Worm (Caenorhabditis elegans) whole organism, dauer: ENCODE data around the gene K08F8.7.

ENCODE experiments used
- unc-62 ChIP-seq: sonication (generic microtip); optimal IDR thresholded peaks from 2 replicates; lab custom pipeline; 2017; ENCODE audit warnings: missing biosample characterization, missing genetic modification reagents, missing genetic modification characterization

The K08F8.7 gene

ce11 chrII:8766897-8767296, 11.7 kb upstream of the K08F8.7 start, which contains the start of gene pah-1:
pah-1 (minus strand) TSS chrII:8766997.
- no peak for TF ChIP-seq unc-62 (GFP tag; lab: Kevin White, UChicago)

- TF ChIP-seq unc-62 (GFP tag; lab: Kevin White, UChicago): no peak
Observed at ce11 chrII:8766475-8766874, 11.3 kb upstream of the K08F8.7 start, which contains the start of the genes nsph-1.1 and K08F8.15. nsph-1.1 (plus strand) TSS chrII:8766775. K08F8.15 (plus strand) TSS chrII:8766809.

ce11 chrII:8765131-8765530, 10.0 kb upstream of the K08F8.7 start:
- TF ChIP-seq unc-62 (GFP tag; lab: Kevin White, UChicago): no peak

ce11 chrII:8764332-8764731, 9.2 kb upstream of the K08F8.7 start:
- no peak for TF ChIP-seq unc-62 (GFP tag; lab: Kevin White, UChicago)

ce11 chrII:8763367-8763766, 8.2 kb upstream of the K08F8.7 start:
- no peak for TF ChIP-seq unc-62 (GFP tag; lab: Kevin White, UChicago)

ce11 chrII:8761739-8762138, 6.6 kb upstream of the K08F8.7 start:
- no peak for TF ChIP-seq unc-62 (GFP tag; lab: Kevin White, UChicago)

- no peak for TF ChIP-seq unc-62 (GFP tag; lab: Kevin White, UChicago)
Observed at ce11 chrII:8759493-8759892, 4.3 kb upstream of the K08F8.7 start, which contains the start of gene fut-1. fut-1 (minus strand) TSS chrII:8759593.

ce11 chrII:8751686-8752085, 3.5 kb downstream of the K08F8.7 start, which contains the start of gene atf-2:
atf-2 (plus strand) TSS chrII:8751986.
- no peak for TF ChIP-seq unc-62 (GFP tag; lab: Kevin White, UChicago)

- TF ChIP-seq unc-62 (GFP tag; lab: Kevin White, UChicago): no peak
Observed at ce11 chrII:8751042-8751441, 4.1 kb downstream of the K08F8.7 start.

- TF ChIP-seq unc-62 (GFP tag; lab: Kevin White, UChicago): no peak
Observed at ce11 chrII:8750056-8750455, 5.1 kb downstream of the K08F8.7 start.

ce11 chrII:8749084-8749483, 6.1 kb downstream of the K08F8.7 start:
- TF ChIP-seq unc-62 (GFP tag; lab: Kevin White, UChicago): no peak

ce11 chrII:8748638-8749037, 6.5 kb downstream of the K08F8.7 start:
- no peak for TF ChIP-seq unc-62 (GFP tag; lab: Kevin White, UChicago)

ce11 chrII:8747939-8748352, 7.2 kb downstream of the K08F8.7 start:
- no peak for TF ChIP-seq unc-62 (GFP tag; lab: Kevin White, UChicago)

ce11 chrII:8747246-8747938, 7.8 kb downstream of the K08F8.7 start:
- no peak for TF ChIP-seq unc-62 (GFP tag; lab: Kevin White, UChicago)

ce11 chrII:8746298-8746775, 8.8 kb downstream of the K08F8.7 start:
- TF ChIP-seq unc-62 (GFP tag; lab: Kevin White, UChicago): no peak

ce11 chrII:8745449-8746297, 9.5 kb downstream of the K08F8.7 start:
- no peak for TF ChIP-seq unc-62 (GFP tag; lab: Kevin White, UChicago)
